Fruit fly (Drosophila melanogaster) whole organism, prepupa: ENCODE results near the gene Awh.

Source experiments
- Blimp-1 ChIP-seq: fragments of 200-800 bp; sonication (Bioruptor generic); optimal IDR thresholded peaks from 3 replicates; lab custom pipeline; 2017; ENCODE audit warnings: missing biosample characterization, missing genetic modification characterization, mild to moderate bottlenecking, moderate library complexity, missing genetic modification reagents
- CG10631 ChIP-seq: fragments of 200-800 bp; sonication (Bioruptor generic); optimal IDR thresholded peaks from 2 replicates; lab custom pipeline; 2016; ENCODE audit warnings: missing biosample characterization, missing genetic modification characterization
- CG11294 ChIP-seq: fragments of 200-800 bp; sonication (Bioruptor generic); IDR thresholded peaks from 2 replicates; pipeline ENCODE4 v1.3.6; 2022; ENCODE audit warnings: missing biosample characterization, missing genetic modification characterization
- CG11762 ChIP-seq: fragments of 200-800 bp; sonication (Bioruptor generic); optimal IDR thresholded peaks from 3 replicates; lab custom pipeline; 2016; ENCODE audit warnings: missing biosample characterization, missing genetic modification characterization; ENCODE audit not compliant: insufficient read depth
- CG11902 ChIP-seq: fragments of 200-800 bp; sonication (Bioruptor generic); optimal IDR thresholded peaks from 3 replicates; lab custom pipeline; 2016; ENCODE audit warnings: missing biosample characterization, missing genetic modification characterization
- CG15336 ChIP-seq: fragments of 200-800 bp; sonication (Bioruptor generic); IDR thresholded peaks from 2 replicates; pipeline ENCODE4 v1.3.6; 2022; ENCODE audit warnings: missing biosample characterization, missing genetic modification characterization
- CG1621 ChIP-seq: fragments of 200-800 bp; sonication (Bioruptor generic); optimal IDR thresholded peaks from 3 replicates; lab custom pipeline; 2018; ENCODE audit warnings: missing biosample characterization, mild to moderate bottlenecking, missing genetic modification characterization
- CG16779 ChIP-seq: fragments of 200-800 bp; sonication (Bioruptor generic); optimal IDR thresholded peaks from 3 replicates; lab custom pipeline; 2017; ENCODE audit warnings: missing biosample characterization, mild to moderate bottlenecking, missing genetic modification characterization
- CG3032 ChIP-seq: fragments of 200-800 bp; optimal IDR thresholded peaks from 2 replicates; lab custom pipeline; 2019; ENCODE audit warnings: missing biosample characterization, mild to moderate bottlenecking, missing genetic modification characterization, moderate library complexity
- CG32006 ChIP-seq: fragments of 200-800 bp; sonication (Bioruptor generic); optimal IDR thresholded peaks from 3 replicates; lab custom pipeline; 2017; ENCODE audit warnings: missing biosample characterization, mild to moderate bottlenecking, missing genetic modification characterization
- CG34406 ChIP-seq: fragments of 200-800 bp; sonication (Bioruptor generic); optimal IDR thresholded peaks from 3 replicates; lab custom pipeline; 2016; ENCODE audit warnings: missing biosample characterization, missing genetic modification characterization
- CG3919 ChIP-seq: fragments of 200-800 bp; sonication (Bioruptor generic); optimal IDR thresholded peaks from 3 replicates; lab custom pipeline; 2016; ENCODE audit warnings: missing biosample characterization, missing genetic modification characterization
- CG4318 ChIP-seq: fragments of 200-800 bp; sonication (Bioruptor generic); optimal IDR thresholded peaks from 3 replicates; lab custom pipeline; 2017; ENCODE audit warnings: missing biosample characterization, mild to moderate bottlenecking, missing genetic modification characterization
- CG6163 ChIP-seq: fragments of 200-800 bp; sonication (Bioruptor generic); IDR thresholded peaks from 3 replicates; pipeline ENCODE4 v1.3.6; 2022; ENCODE audit warnings: missing biosample characterization, missing genetic modification characterization
- CG6276 ChIP-seq: fragments of 200-800 bp; sonication (Bioruptor generic); optimal IDR thresholded peaks from 2 replicates; lab custom pipeline; 2017; ENCODE audit warnings: missing biosample characterization, mild to moderate bottlenecking, missing genetic modification characterization
- CG6792 ChIP-seq: fragments of 200-800 bp; sonication (Bioruptor generic); optimal IDR thresholded peaks from 3 replicates; lab custom pipeline; 2016; ENCODE audit warnings: missing biosample characterization, missing genetic modification characterization
- CG6808 ChIP-seq: fragments of 200-800 bp; sonication (Bioruptor generic); optimal IDR thresholded peaks from 3 replicates; lab custom pipeline; 2017; ENCODE audit warnings: missing biosample characterization, missing genetic modification characterization, mild to moderate bottlenecking, moderate library complexity, missing genetic modification reagents
- CG6854 ChIP-seq: fragments of 200-800 bp; sonication (Bioruptor generic); optimal IDR thresholded peaks from 2 replicates; lab custom pipeline; 2017; ENCODE audit warnings: missing biosample characterization, mild to moderate bottlenecking, missing genetic modification characterization
- CG7368 ChIP-seq: fragments of 200-800 bp; sonication (Bioruptor generic); optimal IDR thresholded peaks from 3 replicates; lab custom pipeline; 2016; ENCODE audit warnings: missing biosample characterization, missing genetic modification characterization
- CG8632 ChIP-seq: fragments of 200-800 bp; sonication (Bioruptor generic); optimal IDR thresholded peaks from 3 replicates; lab custom pipeline; 2016; ENCODE audit warnings: missing biosample characterization, missing genetic modification characterization
- CG9139 ChIP-seq: fragments of 200-800 bp; sonication (Bioruptor generic); optimal IDR thresholded peaks from 3 replicates; lab custom pipeline; 2017; ENCODE audit warnings: missing biosample characterization, mild to moderate bottlenecking, missing genetic modification characterization
- Eip75B ChIP-seq: fragments of 200-800 bp; sonication (Bioruptor generic); optimal IDR thresholded peaks from 3 replicates; lab custom pipeline; 2016; ENCODE audit warnings: missing biosample characterization, missing genetic modification characterization
- Eip78C ChIP-seq: fragments of 200-800 bp; sonication (Bioruptor generic); peaks from one replicate; lab custom pipeline; 2016; ENCODE audit warnings: missing biosample characterization, missing genetic modification characterization
- Eip93F ChIP-seq: fragments of 200-800 bp; sonication (Bioruptor generic); optimal IDR thresholded peaks from 2 replicates; lab custom pipeline; 2016; ENCODE audit warnings: missing biosample characterization, mild to moderate bottlenecking, missing genetic modification characterization
- Ets21C ChIP-seq: fragments of 200-800 bp; sonication (Bioruptor generic); optimal IDR thresholded peaks from 3 replicates; lab custom pipeline; 2016; ENCODE audit warnings: missing biosample characterization, missing genetic modification characterization
- Ets96B ChIP-seq: fragments of 200-800 bp; optimal IDR thresholded peaks from 2 replicates; lab custom pipeline; 2019; ENCODE audit warnings: missing biosample characterization, mild to moderate bottlenecking, missing genetic modification characterization, moderate library complexity
- Gug ChIP-seq: fragments of 200-800 bp; sonication (Bioruptor generic); IDR thresholded peaks from 2 replicates; pipeline ENCODE4 v1.3.6; 2022; ENCODE audit warnings: missing biosample characterization, missing genetic modification characterization
- Hr38 ChIP-seq: sonication (Bioruptor generic); optimal IDR thresholded peaks from 2 replicates; lab custom pipeline; 2016; ENCODE audit warnings: missing biosample characterization, missing genetic modification characterization
- Hr39 ChIP-seq: fragments of 200-800 bp; sonication (Bioruptor generic); optimal IDR thresholded peaks from 2 replicates; lab custom pipeline; 2016; ENCODE audit warnings: missing biosample characterization, missing genetic modification characterization
- Hr4 ChIP-seq: fragments of 200-800 bp; sonication (Bioruptor generic); optimal IDR thresholded peaks from 3 replicates; lab custom pipeline; 2016; ENCODE audit warnings: missing biosample characterization, missing genetic modification characterization
- Lpt ChIP-seq: fragments of 200-800 bp; sonication (Bioruptor generic); optimal IDR thresholded peaks from 3 replicates; lab custom pipeline; 2016; ENCODE audit warnings: missing biosample characterization, missing genetic modification characterization
- Met ChIP-seq: fragments of 200-800 bp; sonication (Bioruptor generic); optimal IDR thresholded peaks from 3 replicates; lab custom pipeline; 2016; ENCODE audit warnings: missing biosample characterization, missing genetic modification characterization
- OdsH ChIP-seq: fragments of 200-800 bp; sonication (Bioruptor generic); optimal IDR thresholded peaks from 3 replicates; lab custom pipeline; 2016; ENCODE audit warnings: missing biosample characterization, missing genetic modification characterization
- Smox ChIP-seq: fragments of 200-800 bp; sonication (Bioruptor generic); optimal IDR thresholded peaks from 3 replicates; lab custom pipeline; 2016; ENCODE audit warnings: missing biosample characterization, missing genetic modification characterization
- Sox102F ChIP-seq: fragments of 200-800 bp; sonication (Bioruptor generic); optimal IDR thresholded peaks from 2 replicates; lab custom pipeline; 2016; ENCODE audit warnings: missing biosample characterization, mild to moderate bottlenecking, missing genetic modification characterization
- Sox14 ChIP-seq: fragments of 200-800 bp; sonication (Bioruptor generic); optimal IDR thresholded peaks from 3 replicates; lab custom pipeline; 2016; ENCODE audit warnings: missing biosample characterization, missing genetic modification characterization
- Sox15 ChIP-seq: fragments of 200-800 bp; sonication (Bioruptor generic); optimal IDR thresholded peaks from 3 replicates; lab custom pipeline; 2016; ENCODE audit warnings: missing biosample characterization, missing genetic modification characterization
- acj6 ChIP-seq: fragments of 200-800 bp; sonication (Bioruptor generic); optimal IDR thresholded peaks from 3 replicates; lab custom pipeline; 2016; ENCODE audit warnings: missing biosample characterization, missing genetic modification characterization
- cyc ChIP-seq: fragments of 200-800 bp; sonication (Bioruptor generic); optimal IDR thresholded peaks from 3 replicates; lab custom pipeline; 2016; ENCODE audit warnings: missing biosample characterization, missing genetic modification characterization
- dac ChIP-seq: fragments of 200-800 bp; sonication (Bioruptor generic); optimal IDR thresholded peaks from 2 replicates; lab custom pipeline; 2017; ENCODE audit warnings: missing biosample characterization, mild to moderate bottlenecking, missing genetic modification characterization
- dsx ChIP-seq: fragments of 200-800 bp; optimal IDR thresholded peaks from 3 replicates; lab custom pipeline; 2019; ENCODE audit warnings: missing biosample characterization, mild to moderate bottlenecking, missing genetic modification characterization, moderate library complexity; ENCODE audit not compliant: poor library complexity, severe bottlenecking
- fd59A ChIP-seq: fragments of 200-800 bp; sonication (Bioruptor generic); optimal IDR thresholded peaks from 2 replicates; lab custom pipeline; 2017; ENCODE audit warnings: missing biosample characterization, mild to moderate bottlenecking, missing genetic modification characterization, missing genetic modification reagents
- fd85E ChIP-seq: fragments of 200-800 bp; sonication (Bioruptor generic); optimal IDR thresholded peaks from 3 replicates; lab custom pipeline; 2016; ENCODE audit warnings: missing biosample characterization, missing genetic modification characterization
- lz ChIP-seq: fragments of 200-800 bp; sonication (Bioruptor generic); optimal IDR thresholded peaks from 3 replicates; lab custom pipeline; 2016; ENCODE audit warnings: missing biosample characterization, missing genetic modification characterization
- pdm3 ChIP-seq: fragments of 200-800 bp; sonication (Bioruptor generic); optimal IDR thresholded peaks from 3 replicates; lab custom pipeline; 2016; ENCODE audit warnings: missing biosample characterization, missing genetic modification characterization
- salr ChIP-seq, 2 experiments: fragments of 200-800 bp; sonication (Bioruptor generic); optimal IDR thresholded peaks; 3 replicates each; lab custom pipeline; 2016 to 2018; ENCODE audit warnings: missing biosample characterization in 2 of 2, missing genetic modification characterization in 2 of 2, mild to moderate bottlenecking in 1 of 2
- spab ChIP-seq: fragments of 200-800 bp; sonication (Bioruptor generic); optimal IDR thresholded peaks from 2 replicates; lab custom pipeline; 2017; ENCODE audit warnings: missing biosample characterization, mild to moderate bottlenecking, missing genetic modification characterization, missing genetic modification reagents
- ss ChIP-seq, 2 experiments: fragments of 200-800 bp; sonication (Bioruptor generic); optimal IDR thresholded peaks; 2 replicates in 1 of 2; 3 replicates in 1 of 2; lab custom pipeline; 2017 to 2018; ENCODE audit warnings: mild to moderate bottlenecking in 2 of 2, missing biosample characterization in 2 of 2, missing genetic modification characterization in 2 of 2, moderate library complexity in 1 of 2
- svp ChIP-seq: fragments of 200-800 bp; sonication (Bioruptor generic); peaks from one replicate; lab custom pipeline; 2016; ENCODE audit warnings: missing biosample characterization, missing genetic modification characterization
- topi ChIP-seq: fragments of 200-800 bp; sonication (Bioruptor generic); optimal IDR thresholded peaks from 3 replicates; lab custom pipeline; 2016; ENCODE audit warnings: missing biosample characterization, missing genetic modification characterization
- vri ChIP-seq: fragments of 200-800 bp; sonication (Bioruptor generic); optimal IDR thresholded peaks from 3 replicates; lab custom pipeline; 2016; ENCODE audit warnings: missing biosample characterization, mild to moderate bottlenecking, missing genetic modification characterization

The Awh gene

dm6 chr3L:3824790-3825484 lies 21.1 kb upstream of the Awh start, which contains the start of gene Rdh:
TSS of gene Rdh (plus strand) at chr3L:3825449.
- TF ChIP-seq CG1621 (tag; lab: Kevin White, UChicago) (peak; percentile 11), acj6 (GFP tag; lab: Kevin White, UChicago) (peak; percentile 51), CG6276 (GFP tag; lab: Kevin White, UChicago) (peak; percentile 39), spab (peak; percentile 58), CG6808 (GFP tag; lab: Kevin White, UChicago) (peak; percentile 50), CG6163 (GFP tag; lab: Robert Waterston, UW) (no peak), Eip93F (GFP tag; lab: Kevin White, UChicago) (no peak), CG7368 (GFP tag; lab: Kevin White, UChicago) (no peak), Met (peak; percentile 61), CG8632 (peak; percentile 42), CG11294 (GFP tag; lab: Robert Waterston, UW) (no peak), CG9139 (GFP tag; lab: Kevin White, UChicago) (no peak), CG3032 (tag; lab: Kevin White, UChicago) (peak; percentile 22), CG15336 (peak; percentile 45; the same call in 1 of the 2 replicates), Sox102F (peak; percentile 20), Hr39 (GFP tag; lab: Kevin White, UChicago) (peak; percentile 2), Hr38 (GFP tag; lab: Kevin White, UChicago) (no peak), dsx (GFP tag; lab: Kevin White, UChicago) (peak; percentile 15), Sox14 (no peak), CG6854 (no peak), ss (GFP tag; optimal IDR thresholded peaks at IDR 0.05; lab: Kevin White, UChicago) (peak; percentile 44 to 58), Smox (GFP tag; lab: Kevin White, UChicago) (peak; percentile 53), cyc (GFP tag; lab: Kevin White, UChicago) (peak; percentile 32), fd59A (GFP tag; lab: Kevin White, UChicago) (peak; percentile 34), Blimp-1 (no peak), CG11902 (GFP tag; lab: Kevin White, UChicago) (peak; percentile 36), pdm3 (GFP tag; lab: Kevin White, UChicago) (peak; percentile 66), Gug (GFP tag; lab: Robert Waterston, UW) (no peak), Hr4 (GFP tag; lab: Kevin White, UChicago) (peak; percentile 65), CG6792 (peak; percentile 48), svp (GFP tag; lab: Kevin White, UChicago) (peak; percentile 67), dac (GFP tag; lab: Kevin White, UChicago) (no peak), lz (GFP tag; lab: Kevin White, UChicago) (peak; percentile 36), CG16779 (no peak), CG4318 (peak; percentile 25), Eip75B (GFP tag; lab: Kevin White, UChicago) (no peak), CG10631 (GFP tag; lab: Kevin White, UChicago) (peak; percentile 61), vri (GFP tag; lab: Kevin White, UChicago) (peak; percentile 9), Eip78C (GFP tag; lab: Kevin White, UChicago) (peak; percentile 85), CG11762 (GFP tag; lab: Kevin White, UChicago) (peak; percentile 41), Ets21C (GFP tag; lab: Kevin White, UChicago) (no peak), fd85E (no peak), OdsH (GFP tag; lab: Kevin White, UChicago) (peak; percentile 64), Ets96B (tag; lab: Kevin White, UChicago) (peak; percentile 63), CG32006 (GFP tag; lab: Kevin White, UChicago) (peak; percentile 60), CG34406 (peak; percentile 58), salr (GFP tag; optimal IDR thresholded peaks at IDR 0.05; lab: Kevin White, UChicago) (peak in 1 of 2 experiments; percentile 34), topi (peak; percentile 53), CG3919 (GFP tag; lab: Kevin White, UChicago) (peak; percentile 54), Sox15 (GFP tag; lab: Kevin White, UChicago) (peak; percentile 13), Lpt (no peak)
